Fruit fly (Drosophila melanogaster): ENCODE results near the gene Jasper.

Gene Jasper

dm6 chr3R:30013909-30014308 lies 38.4 kb upstream of the Jasper start:
- TF ChIP-seq tj (GFP tag; optimal IDR thresholded peaks at IDR 0.05) = no peak
- no peak for TF ChIP-seq pad (GFP tag; optimal IDR thresholded peaks at IDR 0.05)
- TF ChIP-seq CG12768 (GFP tag; optimal IDR thresholded peaks at IDR 0.05) = peak; percentile 37
- TF ChIP-seq kay (GFP tag; ENCODE audit: borderline replicate concordance) = no peak
- no peak for TF ChIP-seq cnc (optimal IDR thresholded peaks at IDR 0.05)
- TF ChIP-seq cic (GFP tag; optimal IDR thresholded peaks at IDR 0.05) = no peak

dm6 chr3R:30014480-30014879 lies 37.8 kb upstream of the Jasper start:
- TF ChIP-seq CG14711 (tag; optimal IDR thresholded peaks at IDR 0.05) (no peak), cic (GFP tag; optimal IDR thresholded peaks at IDR 0.05) (peak; percentile 49), CG11617 (GFP tag; optimal IDR thresholded peaks at IDR 0.05) (no peak), toe (GFP tag; optimal IDR thresholded peaks at IDR 0.05) (no peak), CG7045 (GFP tag; optimal IDR thresholded peaks at IDR 0.05) (no peak)

dm6 chr3R:30014977-30015514 lies 37.3 kb upstream of the Jasper start, which contains the start of gene CG7920:
Gene CG7920, minus strand, starts transcription at chr3R:30015284.
- TF ChIP-seq toe (GFP tag; optimal IDR thresholded peaks at IDR 0.05) = peak; percentile 7
- TF ChIP-seq ovo (GFP tag; optimal IDR thresholded peaks at IDR 0.05) = no peak
- TF ChIP-seq bab1 (GFP tag; optimal IDR thresholded peaks at IDR 0.05) = peak; percentile 83
- TF ChIP-seq CG33017 (tag; optimal IDR thresholded peaks at IDR 0.05) = peak; percentile 45
- no peak for TF ChIP-seq kay (GFP tag; ENCODE audit: borderline replicate concordance)
- TF ChIP-seq tj (GFP tag; optimal IDR thresholded peaks at IDR 0.05) = no peak
- TF ChIP-seq CG1620 (GFP tag; optimal IDR thresholded peaks at IDR 0.05) = peak; percentile 59
- no peak for TF ChIP-seq Clk (GFP tag; optimal IDR thresholded peaks at IDR 0.05)
- TF ChIP-seq Mnt (GFP tag; optimal IDR thresholded peaks at IDR 0.05) = peak; percentile 37
- TF ChIP-seq Crg-1 (GFP tag; optimal IDR thresholded peaks at IDR 0.05) = peak; percentile 72
- TF ChIP-seq CG7045 (GFP tag; optimal IDR thresholded peaks at IDR 0.05) = peak; percentile 37
- peak; percentile 67 for TF ChIP-seq pad (GFP tag; optimal IDR thresholded peaks at IDR 0.05)
- TF ChIP-seq cnc (optimal IDR thresholded peaks at IDR 0.05) = peak in 1 of 2 experiments; percentile 62
- TF ChIP-seq CG7101 (tag; optimal IDR thresholded peaks at IDR 0.05) = peak; percentile 69
- peak; percentile 31 for TF ChIP-seq cic (GFP tag; optimal IDR thresholded peaks at IDR 0.05)
- peak; percentile 68 for TF ChIP-seq Hr96 (GFP tag; optimal IDR thresholded peaks at IDR 0.05)
- TF ChIP-seq CG11617 (GFP tag; optimal IDR thresholded peaks at IDR 0.05) = peak; percentile 54
- TF ChIP-seq CG14711 (tag; optimal IDR thresholded peaks at IDR 0.05) = peak; percentile 60
- TF ChIP-seq CG5204 (GFP tag; optimal IDR thresholded peaks at IDR 0.05) = no peak
- TF ChIP-seq CG12768 (GFP tag; optimal IDR thresholded peaks at IDR 0.05) = peak; percentile 41

- TF ChIP-seq bab1 (GFP tag; optimal IDR thresholded peaks at IDR 0.05) = peak; percentile 19
- TF ChIP-seq Mnt (GFP tag; optimal IDR thresholded peaks at IDR 0.05) = no peak
- TF ChIP-seq tj (GFP tag; optimal IDR thresholded peaks at IDR 0.05) = peak; percentile 89
- TF ChIP-seq CG14711 (tag; optimal IDR thresholded peaks at IDR 0.05) = no peak
Observed at dm6 chr3R:30021009-30021408, 31.3 kb upstream of the Jasper start.

- TF ChIP-seq toe (GFP tag; optimal IDR thresholded peaks at IDR 0.05) (no peak), CG14711 (tag; optimal IDR thresholded peaks at IDR 0.05) (no peak), CG33017 (tag; optimal IDR thresholded peaks at IDR 0.05) (peak; percentile 65), Hr96 (GFP tag; optimal IDR thresholded peaks at IDR 0.05) (peak; percentile 72), Crg-1 (GFP tag; optimal IDR thresholded peaks at IDR 0.05) (no peak), cic (GFP tag; optimal IDR thresholded peaks at IDR 0.05) (peak; percentile 85), pad (GFP tag; optimal IDR thresholded peaks at IDR 0.05) (no peak), bab1 (GFP tag; optimal IDR thresholded peaks at IDR 0.05) (peak; percentile 41), Clk (GFP tag; optimal IDR thresholded peaks at IDR 0.05) (no peak), CG5204 (GFP tag; optimal IDR thresholded peaks at IDR 0.05) (no peak), CG1620 (GFP tag; optimal IDR thresholded peaks at IDR 0.05) (no peak), tj (GFP tag; optimal IDR thresholded peaks at IDR 0.05) (peak; percentile 28), ovo (GFP tag; optimal IDR thresholded peaks at IDR 0.05) (no peak), Mnt (GFP tag; optimal IDR thresholded peaks at IDR 0.05) (peak; percentile 75), CG7045 (GFP tag; optimal IDR thresholded peaks at IDR 0.05) (peak; percentile 50), CG7101 (tag; optimal IDR thresholded peaks at IDR 0.05) (peak; percentile 42), cnc (optimal IDR thresholded peaks at IDR 0.05) (no peak), CG11617 (GFP tag; optimal IDR thresholded peaks at IDR 0.05) (peak; percentile 53), CG12768 (GFP tag; optimal IDR thresholded peaks at IDR 0.05) (peak; percentile 67), kay (GFP tag; ENCODE audit: borderline replicate concordance) (no peak)
Observed at dm6 chr3R:30021559-30022451, 30.5 kb upstream of the Jasper start, which contains the start of gene Mgat2. Gene Mgat2, minus strand, starts transcription at chr3R:30022221.

- TF ChIP-seq ovo (GFP tag; optimal IDR thresholded peaks at IDR 0.05) = no peak
- TF ChIP-seq CG33017 (tag; optimal IDR thresholded peaks at IDR 0.05) = no peak
- no peak for TF ChIP-seq toe (GFP tag; optimal IDR thresholded peaks at IDR 0.05)
- TF ChIP-seq CG11617 (GFP tag; optimal IDR thresholded peaks at IDR 0.05) = no peak
- TF ChIP-seq cic (GFP tag; optimal IDR thresholded peaks at IDR 0.05) = no peak
- TF ChIP-seq pad (GFP tag; optimal IDR thresholded peaks at IDR 0.05) = no peak
- no peak for TF ChIP-seq CG1620 (GFP tag; optimal IDR thresholded peaks at IDR 0.05)
- TF ChIP-seq CG12768 (GFP tag; optimal IDR thresholded peaks at IDR 0.05) = no peak
- TF ChIP-seq Clk (GFP tag; optimal IDR thresholded peaks at IDR 0.05) = no peak
- TF ChIP-seq Mnt (GFP tag; optimal IDR thresholded peaks at IDR 0.05) = peak; percentile 5
- no peak for TF ChIP-seq bab1 (GFP tag; optimal IDR thresholded peaks at IDR 0.05)
- no peak for TF ChIP-seq Hr96 (GFP tag; optimal IDR thresholded peaks at IDR 0.05)
- TF ChIP-seq Crg-1 (GFP tag; optimal IDR thresholded peaks at IDR 0.05) = no peak
- TF ChIP-seq tj (GFP tag; optimal IDR thresholded peaks at IDR 0.05) = no peak
- no peak for TF ChIP-seq kay (GFP tag; ENCODE audit: borderline replicate concordance)
- peak; percentile 57 for TF ChIP-seq CG14711 (tag; optimal IDR thresholded peaks at IDR 0.05)
- no peak for TF ChIP-seq cnc (optimal IDR thresholded peaks at IDR 0.05)
Observed at dm6 chr3R:30022452-30023028, 29.8 kb upstream of the Jasper start, which contains the start of the genes RpS28a and Axn. Gene RpS28a, minus strand, starts transcription at chr3R:30022648. Gene Axn, plus strand, starts transcription at chr3R:30022842.

All from whole organism, adult.